Fruit fly (Drosophila melanogaster) S2 (cell line): Measurements from ENCODE around the gene Noa36.

Source experiments
- CG8478 ChIP-seq: fragments of >200 bp; optimal IDR thresholded peaks from 2 replicates; lab custom pipeline; 2018
- CTCF ChIP-seq, 2 experiments: fragments of >200 bp; optimal IDR thresholded peaks; 2 replicates each; lab custom pipeline; 2018

dm6 chr3R:28627267-28627666, 28.2 kb upstream of the Noa36 start:
- TF ChIP-seq CG8478 (lab: Kevin White, UChicago) (no peak), CTCF (optimal IDR thresholded peaks at IDR 0.05; lab: Kevin White, UChicago) (no peak)
